Worm (Caenorhabditis elegans): Measurements from ENCODE around the gene F41B5.1.

Gene F41B5.1

ce11 chrV:2277260-2277659, 21.9 kb downstream of the F41B5.1 start:
- TF ChIP-seq nhr-179 (tag; optimal IDR thresholded peaks at IDR 0.05) (no peak), D2030.7 (GFP tag; IDR thresholded peaks at IDR 0.05) (peak; percentile 21; the same call in 1 of the 2 replicates), hmg-1.2 (GFP tag; IDR thresholded peaks at IDR 0.05) (peak; percentile 10; the same call in 1 of the 2 replicates), F55B11.4 (tag; optimal IDR thresholded peaks at IDR 0.05; ENCODE audit: borderline replicate concordance, insufficient read depth) (no peak), gei-17 (GFP tag; optimal IDR thresholded peaks at IDR 0.05) (no peak), tlf-1 (GFP tag; optimal IDR thresholded peaks at IDR 0.05) (no peak), mcd-1 (GFP tag; IDR thresholded peaks at IDR 0.05) (0 out of 2 replicates have a peak, but pooled peaks have one; percentile 29), rcor-1 (GFP tag; IDR thresholded peaks at IDR 0.05) (no peak), madf-3 (GFP tag; IDR thresholded peaks at IDR 0.05) (no peak), dpl-1 (GFP tag; optimal IDR thresholded peaks at IDR 0.05) (no peak), chd-7 (tag; optimal IDR thresholded peaks at IDR 0.05) (no peak), snpc-3.4 (tag; optimal IDR thresholded peaks at IDR 0.05) (no peak), B0019.2 (GFP tag; conservative IDR thresholded peaks at IDR 0.05) (no peak), dpff-1 (tag; optimal IDR thresholded peaks at IDR 0.05) (no peak), attf-5 (GFP tag; optimal IDR thresholded peaks at IDR 0.05) (no peak), xnd-1 (tag; optimal IDR thresholded peaks at IDR 0.05) (no peak), nfyb-1 (GFP tag; IDR thresholded peaks at IDR 0.05) (no peak), tbx-9 (tag; optimal IDR thresholded peaks at IDR 0.05; ENCODE audit: borderline replicate concordance) (no peak), zim-3 (tag; optimal IDR thresholded peaks at IDR 0.05) (no peak), mel-28 (tag; optimal IDR thresholded peaks at IDR 0.05; ENCODE audit: borderline replicate concordance) (no peak), tbp1 (GFP tag; optimal IDR thresholded peaks at IDR 0.05) (peak; percentile 64), hrde-1 (tag; optimal IDR thresholded peaks at IDR 0.05; ENCODE audit: borderline replicate concordance) (no peak), him-1 (tag; optimal IDR thresholded peaks at IDR 0.05) (no peak), F33H1.4 (GFP tag; IDR thresholded peaks at IDR 0.05) (no peak), nhr-80 (tag; optimal IDR thresholded peaks at IDR 0.05) (no peak), aptf-3 (GFP tag; IDR thresholded peaks at IDR 0.05) (no peak), dox-1 (GFP tag; IDR thresholded peaks at IDR 0.05) (peak; percentile 26; the same call in 1 of the 2 replicates), cebp-2 (GFP tag; IDR thresholded peaks at IDR 0.05) (no peak), F37B4.10 (GFP tag; IDR thresholded peaks at IDR 0.05) (no peak), efl-1 (GFP tag; optimal IDR thresholded peaks at IDR 0.05) (peak; percentile 14), egl-18 (GFP tag; IDR thresholded peaks at IDR 0.05) (no peak), Y56A3A.18 (GFP tag; IDR thresholded peaks at IDR 0.05) (no peak), egl-44 (GFP tag; IDR thresholded peaks at IDR 0.05) (no peak), sdz-38 (tag; optimal IDR thresholded peaks at IDR 0.05) (no peak), lsl-1 (GFP tag; optimal IDR thresholded peaks at IDR 0.05) (no peak), rpc-1 (optimal IDR thresholded peaks at IDR 0.05) (no peak), rpc-1 (tag; optimal IDR thresholded peaks at IDR 0.05) (peak; percentile 50), ZK185.1 (tag; optimal IDR thresholded peaks at IDR 0.05; ENCODE audit: poor library complexity, severe bottlenecking) (no peak), let-526 (GFP tag; IDR thresholded peaks at IDR 0.05) (no peak), ztf-3 (GFP tag; optimal IDR thresholded peaks at IDR 0.05) (no peak), hsf-1 (GFP tag; IDR thresholded peaks at IDR 0.05) (no peak), egrh-3 (GFP tag; IDR thresholded peaks at IDR 0.05) (peak; percentile 22; the same call in 1 of the 2 replicates), snpc-4 (GFP tag; optimal IDR thresholded peaks at IDR 0.05) (no peak), snpc-4 (tag; optimal IDR thresholded peaks at IDR 0.05) (peak in 1 of 4 experiments; percentile 44), attf-3 (GFP tag; conservative IDR thresholded peaks at IDR 0.05) (no peak), rec-8 (tag; optimal IDR thresholded peaks at IDR 0.05) (no peak), ztf-18 (tag; optimal IDR thresholded peaks at IDR 0.05) (no peak), atf-7 (tag; optimal IDR thresholded peaks at IDR 0.05) (no peak), ceh-40 (GFP tag; IDR thresholded peaks at IDR 0.05) (no peak), sea-2 (GFP tag; IDR thresholded peaks at IDR 0.05) (no peak)
